Fruit fly (Drosophila melanogaster): ENCODE measurements around the gene CG3061.

CG3061 gene

DNA sequence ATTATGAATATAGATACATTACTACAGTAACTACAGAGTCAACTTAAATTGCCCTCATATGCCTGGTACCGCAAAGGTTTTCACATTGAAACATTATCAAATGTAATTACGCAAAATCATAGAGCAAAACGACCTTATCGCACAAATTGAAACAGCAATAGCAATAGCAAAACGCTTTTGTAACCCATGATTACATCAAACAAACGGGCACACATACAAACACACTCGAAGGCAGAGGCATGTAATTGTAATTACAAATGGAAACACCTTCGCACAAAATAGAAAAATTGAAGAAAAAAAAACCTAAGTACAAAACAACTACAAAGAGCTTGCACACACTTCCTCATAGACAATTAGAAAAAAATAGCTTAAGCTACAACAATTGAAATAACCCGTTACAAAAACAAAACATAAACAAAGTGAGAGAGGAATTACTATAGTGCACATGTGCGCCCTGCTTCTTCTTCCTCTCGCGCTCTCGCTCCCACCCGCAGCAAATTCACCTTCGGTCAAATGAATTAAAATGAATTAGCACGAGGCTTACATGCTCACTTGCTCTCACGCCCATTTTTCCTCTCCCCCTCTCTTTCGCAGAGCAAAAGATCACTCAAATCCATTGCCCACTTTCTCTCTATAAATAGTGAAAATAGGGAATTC, 11.7 kb upstream of the CG3061 start (continued):
- TF ChIP-seq ac (GFP tag; optimal IDR thresholded peaks at IDR 0.05), result no peak
- peak; percentile 63 to 88 for TF ChIP-seq Trl (optimal IDR thresholded peaks at IDR 0.05)
- TF ChIP-seq Trl (GFP tag; optimal IDR thresholded peaks at IDR 0.05), result no peak
- no peak for TF ChIP-seq CG12942 (GFP tag; optimal IDR thresholded peaks at IDR 0.05)
- 0 out of 2 replicates have a peak, but pooled peaks have one; percentile 16 for TF ChIP-seq CG4360 (GFP tag; IDR thresholded peaks at IDR 0.05)
- TF ChIP-seq vvl (GFP tag; IDR thresholded peaks at IDR 0.05), result 0 out of 2 replicates have a peak, but pooled peaks have one; percentile 8
- TF ChIP-seq mirr (GFP tag; optimal IDR thresholded peaks at IDR 0.05), result peak; percentile 6
- TF ChIP-seq Elba2 (GFP tag; optimal IDR thresholded peaks at IDR 0.05), result peak; percentile 9
- TF ChIP-seq Sin3A (optimal IDR thresholded peaks at IDR 0.05), result no peak
- 0 out of 2 replicates have a peak, but pooled peaks have one; percentile 6 for TF ChIP-seq crol (GFP tag; IDR thresholded peaks at IDR 0.05)
- TF ChIP-seq CG12769 (tag; optimal IDR thresholded peaks at IDR 0.05), result peak; percentile 69
- TF ChIP-seq CoRest (tag; optimal IDR thresholded peaks at IDR 0.05), result no peak

dm6 chr3R:14024187-14024918, 7.8 kb upstream of the CG3061 start:
- TF ChIP-seq her (GFP tag; optimal IDR thresholded peaks at IDR 0.05), result no peak
- TF ChIP-seq CG5180 (GFP tag; optimal IDR thresholded peaks at IDR 0.05), result no peak
- TF ChIP-seq sens (GFP tag), result peak; percentile 66
- peak in 1 of 2 experiments; percentile 93 for TF ChIP-seq Eip74EF (GFP tag; optimal IDR thresholded peaks at IDR 0.05)
- TF ChIP-seq MESR4 (GFP tag; optimal IDR thresholded peaks at IDR 0.05), result no peak
- no peak for TF ChIP-seq sr (GFP tag; IDR thresholded peaks at IDR 0.05)
- TF ChIP-seq knrl (GFP tag; IDR thresholded peaks at IDR 0.05; ENCODE audit: partially characterized antibody), result no peak
- TF ChIP-seq sd (tag; optimal IDR thresholded peaks at IDR 0.05), result peak; percentile 89
- TF ChIP-seq gro (GFP tag; optimal IDR thresholded peaks at IDR 0.05), result peak; percentile 32
- no peak for TF ChIP-seq NfI (GFP tag; optimal IDR thresholded peaks at IDR 0.05)
- TF ChIP-seq CG9727 (GFP tag; optimal IDR thresholded peaks at IDR 0.05), result no peak
- no peak for TF ChIP-seq sens-2 (GFP tag; IDR thresholded peaks at IDR 0.05)
- TF ChIP-seq CG1024 (GFP tag; IDR thresholded peaks at IDR 0.05), result no peak
- peak; percentile 72 for TF ChIP-seq CG17385 (GFP tag; optimal IDR thresholded peaks at IDR 0.05)
- no peak for TF ChIP-seq gcm (GFP tag; optimal IDR thresholded peaks at IDR 0.05)
- TF ChIP-seq Bdp1 (GFP tag; optimal IDR thresholded peaks at IDR 0.05), result no peak
- TF ChIP-seq danr (GFP tag; IDR thresholded peaks at IDR 0.05), result no peak
- no peak for TF ChIP-seq slp2 (GFP tag; optimal IDR thresholded peaks at IDR 0.05)
- no peak for TF ChIP-seq chm (GFP tag; IDR thresholded peaks at IDR 0.05)
- TF ChIP-seq CG10321 (GFP tag; IDR thresholded peaks at IDR 0.05), result peak; percentile 81
- TF ChIP-seq E2f2 (GFP tag; IDR thresholded peaks at IDR 0.05), result no peak
- no peak for TF ChIP-seq Lpt (GFP tag; optimal IDR thresholded peaks at IDR 0.05)
- TF ChIP-seq wdn (GFP tag; IDR thresholded peaks at IDR 0.05), result no peak
- no peak for TF ChIP-seq zen2 (GFP tag; IDR thresholded peaks at IDR 0.05; ENCODE audit: partially characterized antibody)
- TF ChIP-seq CG12744 (GFP tag; optimal IDR thresholded peaks at IDR 0.05), result no peak
- no peak for TF ChIP-seq CG7786 (GFP tag; optimal IDR thresholded peaks at IDR 0.05)
- TF ChIP-seq onecut (GFP tag; IDR thresholded peaks at IDR 0.05), result 0 out of 2 replicates have a peak, but pooled peaks have one; percentile 15
- no peak for TF ChIP-seq gsb (GFP tag; IDR thresholded peaks at IDR 0.05)
- no peak for TF ChIP-seq tx (GFP tag; optimal IDR thresholded peaks at IDR 0.05)
- no peak for TF ChIP-seq CG2202 (tag; optimal IDR thresholded peaks at IDR 0.05)
- TF ChIP-seq h (optimal IDR thresholded peaks at IDR 0.05), result no peak
- no peak for TF ChIP-seq CG9876 (GFP tag; optimal IDR thresholded peaks at IDR 0.05)
- TF ChIP-seq ftz-f1 (GFP tag; optimal IDR thresholded peaks at IDR 0.05), result peak; percentile 46
- TF ChIP-seq unc-4 (GFP tag; IDR thresholded peaks at IDR 0.05; ENCODE audit: partially characterized antibody), result no peak
- no peak for TF ChIP-seq C15 (GFP tag; IDR thresholded peaks at IDR 0.05)
- no peak for TF ChIP-seq cato (GFP tag; optimal IDR thresholded peaks at IDR 0.05; ENCODE audit: borderline replicate concordance)
- TF ChIP-seq lab (GFP tag; optimal IDR thresholded peaks at IDR 0.05), result peak; percentile 56
- no peak for TF ChIP-seq cad (GFP tag; optimal IDR thresholded peaks at IDR 0.05)
